Worm (Caenorhabditis elegans) whole organism, L4 larva: ENCODE results near the gene Y39D8A.1.

ENCODE experiments used
- D1046.2 ChIP-seq: fragments of 200-800 bp; sonication (Bioruptor generic); IDR thresholded peaks from 2 replicates; pipeline ENCODE4 v1.3.6; 2022; ENCODE audit warnings: missing genetic modification characterization, missing compliant biosample characterization
- F49E8.2 ChIP-seq: sonication (generic microtip); optimal IDR thresholded peaks from 2 replicates; lab custom pipeline; 2016; ENCODE audit warnings: missing compliant biosample characterization, mild to moderate bottlenecking, missing genetic modification characterization, borderline replicate concordance
- T20F7.1 ChIP-seq: fragments of 200-800 bp; sonication (Bioruptor generic); optimal IDR thresholded peaks from 2 replicates; lab custom pipeline; 2018; ENCODE audit warnings: mild to moderate bottlenecking, missing genetic modification characterization, missing compliant biosample characterization
- Y105C5A.15 ChIP-seq: fragments of 200-800 bp; sonication (Bioruptor generic); IDR thresholded peaks from 2 replicates; pipeline ENCODE4 v1.3.6; 2022; ENCODE audit warnings: missing genetic modification characterization, missing compliant biosample characterization
- ZK337.2 ChIP-seq: fragments of 200-800 bp; sonication (Bioruptor generic); IDR thresholded peaks from 2 replicates; pipeline ENCODE4 v1.3.6; 2022; ENCODE audit warnings: missing genetic modification reagents, missing genetic modification characterization, missing compliant biosample characterization
- ama-1 ChIP-seq: fragments of 150-350 bp; optimal IDR thresholded peaks from 2 replicates; lab custom pipeline; 2014; ENCODE audit warnings: inconsistent platforms, mixed read lengths
- ceh-82 ChIP-seq: sonication (generic microtip); optimal IDR thresholded peaks from 2 replicates; lab custom pipeline; 2017; ENCODE audit warnings: missing biosample characterization, missing genetic modification characterization
- cey-2 ChIP-seq: sonication (generic microtip); optimal IDR thresholded peaks from 3 replicates; lab custom pipeline; 2017; ENCODE audit warnings: missing genetic modification characterization, mild to moderate bottlenecking, missing compliant biosample characterization, antibody characterized with exemption, borderline replicate concordance; ENCODE audit not compliant: insufficient read depth
- daf-12 ChIP-seq: fragments of 150-350 bp; optimal IDR thresholded peaks from 2 replicates; lab custom pipeline; 2014; ENCODE audit warnings: missing biosample characterization, missing genetic modification reagents, missing genetic modification characterization
- daf-16 ChIP-seq, 3 experiments: sonication (generic microtip); optimal IDR thresholded peaks; 2 replicates each; lab custom pipeline; 2016 to 2017; ENCODE audit warnings: missing genetic modification characterization in 3 of 3, missing genetic modification reagents in 3 of 3, mild to moderate bottlenecking in 2 of 3, missing compliant biosample characterization in 2 of 3, missing biosample characterization in 1 of 3, moderate library complexity in 1 of 3
- daf-8 ChIP-seq: fragments of 200-800 bp; sonication (Bioruptor generic); IDR thresholded peaks from 2 replicates; pipeline ENCODE4 v1.3.6; 2022; ENCODE audit warnings: missing genetic modification characterization, missing compliant biosample characterization
- dmd-6 ChIP-seq: fragments of 200-800 bp; sonication (Bioruptor generic); IDR thresholded peaks from 2 replicates; pipeline ENCODE4 v1.3.6; 2022; ENCODE audit warnings: missing genetic modification reagents, missing genetic modification characterization, missing compliant biosample characterization
- dmd-8 ChIP-seq: fragments of 200-800 bp; sonication (Bioruptor generic); IDR thresholded peaks from 2 replicates; pipeline ENCODE4 v1.3.6; 2022; ENCODE audit warnings: missing genetic modification characterization, missing compliant biosample characterization
- dpl-1 ChIP-seq: fragments of 150-350 bp; optimal IDR thresholded peaks from 2 replicates; lab custom pipeline; 2014; ENCODE audit warnings: missing biosample characterization, missing genetic modification reagents, missing genetic modification characterization
- duxl-1 ChIP-seq: sonication (generic microtip); optimal IDR thresholded peaks from 2 replicates; lab custom pipeline; 2016; ENCODE audit warnings: mild to moderate bottlenecking, missing genetic modification characterization, moderate library complexity, missing compliant biosample characterization; ENCODE audit not compliant: poor library complexity
- dve-1 ChIP-seq: sonication (generic microtip); optimal IDR thresholded peaks from 2 replicates; lab custom pipeline; 2017; ENCODE audit warnings: antibody characterized with exemption, mild to moderate bottlenecking, missing genetic modification characterization, missing compliant biosample characterization; ENCODE audit not compliant: insufficient read depth
- egl-43 ChIP-seq: fragments of 200-800 bp; sonication (Bioruptor generic); IDR thresholded peaks from 2 replicates; pipeline ENCODE4 v1.3.6; 2022; ENCODE audit warnings: missing genetic modification reagents, missing genetic modification characterization, missing compliant biosample characterization
- fos-1 ChIP-seq: fragments of 150-350 bp; optimal IDR thresholded peaks from 2 replicates; lab custom pipeline; 2014; ENCODE audit warnings: missing biosample characterization, missing genetic modification characterization
- gei-8 ChIP-seq: fragments of 200-800 bp; sonication (Bioruptor generic); optimal IDR thresholded peaks from 2 replicates; lab custom pipeline; 2018; ENCODE audit warnings: mild to moderate bottlenecking, missing genetic modification characterization, missing compliant biosample characterization
- hlh-11 ChIP-seq: fragments of 200-800 bp; sonication (Bioruptor generic); optimal IDR thresholded peaks from 2 replicates; lab custom pipeline; 2018; ENCODE audit warnings: mild to moderate bottlenecking, missing genetic modification characterization, missing compliant biosample characterization
- hlh-30 ChIP-seq: sonication (generic microtip); optimal IDR thresholded peaks from 2 replicates; lab custom pipeline; 2017; ENCODE audit warnings: antibody characterized with exemption, mild to moderate bottlenecking, missing genetic modification characterization, missing compliant biosample characterization; ENCODE audit not compliant: insufficient read depth
- lim-7 ChIP-seq: fragments of 200-800 bp; sonication (Bioruptor generic); IDR thresholded peaks from 2 replicates; pipeline ENCODE4 v1.3.6; 2022; ENCODE audit warnings: missing genetic modification characterization, missing compliant biosample characterization
- lin-15B ChIP-seq: fragments of 150-350 bp; sonication (generic microtip); optimal IDR thresholded peaks from 3 replicates; lab custom pipeline; 2014; ENCODE audit warnings: missing biosample characterization, missing genetic modification characterization
- lin-29 ChIP-seq: fragments of 200-800 bp; sonication (Bioruptor generic); IDR thresholded peaks from 2 replicates; pipeline ENCODE4 v1.3.6; 2022; ENCODE audit warnings: missing genetic modification reagents, missing genetic modification characterization, missing compliant biosample characterization
- madf-9 ChIP-seq: fragments of 200-800 bp; sonication (Bioruptor generic); conservative IDR thresholded peaks from 2 replicates; pipeline ENCODE4 v1.3.6; 2022; ENCODE audit warnings: missing genetic modification reagents, missing genetic modification characterization, missing compliant biosample characterization
- mdl-1 ChIP-seq, 2 experiments: fragments of 150-350 bp in 1 of 2; sonication (generic microtip) in 1 of 2; optimal IDR thresholded peaks; 2 replicates each; lab custom pipeline; 2014 to 2017; ENCODE audit warnings: missing biosample characterization in 2 of 2, missing genetic modification characterization in 2 of 2
- mdt-29 ChIP-seq: fragments of 200-800 bp; sonication (Bioruptor generic); IDR thresholded peaks from 2 replicates; pipeline ENCODE4 v1.3.6; 2022; ENCODE audit warnings: missing genetic modification reagents, missing genetic modification characterization, missing compliant biosample characterization
- mes-2 ChIP-seq: sonication (generic microtip); optimal IDR thresholded peaks from 2 replicates; lab custom pipeline; 2016; ENCODE audit warnings: missing genotype, mild to moderate bottlenecking, missing genetic modification characterization, missing compliant biosample characterization; ENCODE audit not compliant: poor library complexity, severe bottlenecking
- mxl-3 ChIP-seq: fragments of 200-800 bp; sonication (Bioruptor generic); optimal IDR thresholded peaks from 2 replicates; lab custom pipeline; 2018; ENCODE audit warnings: mild to moderate bottlenecking, missing genetic modification characterization, missing compliant biosample characterization
- nhr-102 ChIP-seq: sonication (generic microtip); optimal IDR thresholded peaks from 2 replicates; lab custom pipeline; 2016; ENCODE audit warnings: mild to moderate bottlenecking, missing genetic modification characterization, moderate library complexity, missing compliant biosample characterization
- nhr-11 ChIP-seq: fragments of 150-350 bp; optimal IDR thresholded peaks from 2 replicates; lab custom pipeline; 2014; ENCODE audit warnings: missing biosample characterization, missing genetic modification characterization
- nhr-28 ChIP-seq: fragments of 150-350 bp; optimal IDR thresholded peaks from 2 replicates; lab custom pipeline; 2014; ENCODE audit warnings: missing biosample characterization, missing genetic modification characterization
- nhr-48 ChIP-seq: sonication (generic microtip); optimal IDR thresholded peaks from 2 replicates; lab custom pipeline; 2016; ENCODE audit warnings: mild to moderate bottlenecking, missing genetic modification characterization, missing compliant biosample characterization
- nhr-76 ChIP-seq: fragments of 150-350 bp; optimal IDR thresholded peaks from 2 replicates; lab custom pipeline; 2014; ENCODE audit warnings: missing biosample characterization, missing genetic modification characterization
- nhr-77 ChIP-seq: fragments of 150-350 bp; optimal IDR thresholded peaks from 2 replicates; lab custom pipeline; 2014; ENCODE audit warnings: missing biosample characterization, missing genetic modification characterization
- php-3 ChIP-seq: fragments of 200-800 bp; sonication (Bioruptor generic); IDR thresholded peaks from 2 replicates; pipeline ENCODE4 v1.3.6; 2022; ENCODE audit warnings: missing genetic modification reagents, missing genetic modification characterization, missing compliant biosample characterization
- pqm-1 ChIP-seq: sonication (generic microtip); optimal IDR thresholded peaks from 2 replicates; lab custom pipeline; 2017; ENCODE audit warnings: missing biosample characterization, missing genetic modification characterization
- set-16 ChIP-seq: fragments of 200-800 bp; sonication (Bioruptor generic); IDR thresholded peaks from 2 replicates; pipeline ENCODE4 v1.3.6; 2022; ENCODE audit warnings: missing genetic modification reagents, missing genetic modification characterization, missing compliant biosample characterization
- skn-1 ChIP-seq: fragments of 150-350 bp; optimal IDR thresholded peaks from 2 replicates; lab custom pipeline; 2014; ENCODE audit warnings: missing biosample characterization, missing genetic modification characterization
- spr-3 ChIP-seq: fragments of 200-800 bp; sonication (Bioruptor generic); optimal IDR thresholded peaks from 2 replicates; lab custom pipeline; 2018; ENCODE audit warnings: mild to moderate bottlenecking, missing genetic modification characterization, missing compliant biosample characterization
- tag-97 ChIP-seq: fragments of 200-800 bp; sonication (Bioruptor generic); IDR thresholded peaks from 2 replicates; pipeline ENCODE4 v1.3.6; 2022; ENCODE audit warnings: missing genetic modification characterization, missing compliant biosample characterization
- tra-1 ChIP-seq: fragments of 200-800 bp; sonication (Bioruptor generic); IDR thresholded peaks from 2 replicates; pipeline ENCODE4 v1.3.6; 2022; ENCODE audit warnings: missing genetic modification reagents, missing genetic modification characterization, missing compliant biosample characterization
- unc-130 ChIP-seq: sonication (generic microtip); optimal IDR thresholded peaks from 2 replicates; lab custom pipeline; 2016; ENCODE audit warnings: missing genetic modification reagents, missing genetic modification characterization, missing compliant biosample characterization
- zip-2 ChIP-seq: fragments of 150-350 bp; optimal IDR thresholded peaks from 2 replicates; lab custom pipeline; 2014; ENCODE audit warnings: missing biosample characterization, missing genetic modification characterization

Y39D8A.1 gene

ce11 chrV:385488-385887 lies 33.0 kb upstream of the Y39D8A.1 start, which contains the start of gene lipl-5:
Gene lipl-5, plus strand, starts transcription at chrV:385746.
- TF ChIP-seq spr-3 (GFP tag; lab: Kevin White, UChicago) (no peak), mdl-1 (tag; optimal IDR thresholded peaks at IDR 0.05; lab: Kevin White, UChicago) (peak in 1 of 2 experiments; percentile 48), php-3 (GFP tag; lab: Robert Waterston, UW) (peak; percentile 87), nhr-48 (tag; lab: Kevin White, UChicago) (peak; percentile 7), pqm-1 (tag; lab: Kevin White, UChicago) (peak; percentile 85), hlh-30 (tag; lab: Kevin White, UChicago) (peak; percentile 50), ceh-82 (tag; lab: Kevin White, UChicago) (no peak), dve-1 (peak; percentile 65), skn-1 (tag; lab: Kevin White, UChicago) (no peak), mxl-3 (GFP tag; lab: Kevin White, UChicago) (peak; percentile 83), D1046.2 (GFP tag; lab: Robert Waterston, UW) (no peak), fos-1 (no peak), madf-9 (GFP tag; lab: Robert Waterston, UW) (no peak), hlh-11 (tag; lab: Kevin White, UChicago) (peak; percentile 73), ama-1 (lab: Kevin White, UChicago) (no peak), tra-1 (GFP tag; lab: Robert Waterston, UW) (0 out of 2 replicates have a peak, but pooled peaks have one; percentile 34), nhr-28 (tag; lab: Kevin White, UChicago) (peak; percentile 96), unc-130 (GFP tag; lab: Kevin White, UChicago) (no peak), daf-16 (GFP tag; optimal IDR thresholded peaks at IDR 0.05; lab: Kevin White, UChicago) (no peak), daf-16 (tag; optimal IDR thresholded peaks at IDR 0.05; lab: Kevin White, UChicago) (peak; percentile 72), dmd-6 (GFP tag; lab: Robert Waterston, UW) (peak; percentile 90), mes-2 (tag; lab: Kevin White, UChicago) (peak; percentile 27), nhr-102 (peak; percentile 48), nhr-77 (tag; lab: Kevin White, UChicago) (peak; percentile 86)

DNA sequence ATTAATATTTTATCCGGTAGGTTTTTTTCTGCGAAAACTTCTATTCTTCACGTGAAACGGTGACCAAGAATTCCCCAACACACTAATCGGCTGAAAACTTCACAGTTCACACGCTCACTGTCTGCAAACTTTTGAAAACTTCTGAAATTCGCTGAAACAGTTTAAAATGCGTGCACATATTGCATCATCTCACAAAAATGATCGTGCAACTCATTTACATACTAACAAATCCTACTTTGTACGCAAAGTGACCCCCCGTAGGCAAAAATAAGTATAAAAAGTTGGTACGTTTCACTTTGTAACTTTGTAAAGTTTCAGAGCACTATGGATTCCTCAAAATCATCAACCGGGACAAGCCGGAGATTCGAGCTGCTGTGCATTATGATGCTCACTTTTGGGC lies 30.1 kb upstream of the Y39D8A.1 start, which contains the start of gene ZK6.6:
Gene ZK6.6 (plus strand): TSS at position 301 of the 400 bp plus-strand sequence.
- TF ChIP-seq daf-8 (no peak), gei-8 (GFP tag; lab: Kevin White, UChicago) (peak; percentile 20)

- TF ChIP-seq F49E8.2 (no peak), nhr-102 (no peak), duxl-1 (tag; lab: Kevin White, UChicago) (no peak), nhr-11 (tag; lab: Kevin White, UChicago) (peak; percentile 31), egl-43 (GFP tag; lab: Robert Waterston, UW) (no peak), lin-29 (GFP tag; lab: Robert Waterston, UW) (no peak), ZK337.2 (GFP tag; lab: Robert Waterston, UW) (no peak)
- TF ChIP-seq, all 104 proteins: peak for 1
Measured at ce11 chrV:392199-392678, 26.3 kb upstream of the Y39D8A.1 start, which contains the start of gene nhr-254. Gene nhr-254, plus strand, starts transcription at chrV:392628.

- TF ChIP-seq T20F7.1, result no peak
- no peak for TF ChIP-seq set-16
- TF ChIP-seq nhr-76, result no peak
- TF ChIP-seq spr-3 (GFP tag; lab: Kevin White, UChicago), result no peak
- TF ChIP-seq daf-12 (tag; lab: Kevin White, UChicago), result no peak
- no peak for TF ChIP-seq dmd-8
- TF ChIP-seq dpl-1 (GFP tag; lab: Kevin White, UChicago), result no peak
- no peak for TF ChIP-seq tag-97
- TF ChIP-seq cey-2 (tag; lab: Kevin White, UChicago), result no peak
- no peak for TF ChIP-seq lim-7 (GFP tag; lab: Robert Waterston, UW)
- TF ChIP-seq lin-15B, result no peak
- no peak for TF ChIP-seq Y105C5A.15
- TF ChIP-seq zip-2 (tag; lab: Kevin White, UChicago), result no peak
- TF ChIP-seq skn-1 (tag; lab: Kevin White, UChicago), result no peak
- no peak for TF ChIP-seq mdt-29
Measured at ce11 chrV:396309-396708, 22.2 kb upstream of the Y39D8A.1 start, which contains the start of gene nhr-253. Gene nhr-253, plus strand, starts transcription at chrV:396593.
